Worm (Caenorhabditis elegans): ENCODE results near the gene algn-1.

algn-1 gene

DNA sequence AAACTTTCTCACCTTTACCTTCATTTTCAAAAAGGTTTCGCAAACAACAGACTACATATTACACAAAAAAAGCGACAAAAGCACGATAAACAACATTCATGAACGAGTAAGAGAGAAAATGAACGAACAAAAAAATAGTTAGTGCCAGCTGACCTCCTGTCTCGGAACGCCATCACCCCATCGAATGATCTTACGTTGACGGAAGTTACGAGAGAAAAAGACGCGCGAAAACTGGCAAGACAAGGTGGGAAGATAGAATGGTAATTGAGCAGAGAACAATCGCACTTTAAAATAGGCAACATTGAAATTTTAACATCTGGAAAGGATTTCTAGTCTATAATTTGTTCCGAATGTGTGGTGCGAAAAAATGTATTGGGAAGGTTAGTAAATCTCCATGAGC lies 39.7 kb upstream of the algn-1 start:
- peak; percentile 10 for TF ChIP-seq hlh-1 (tag; optimal IDR thresholded peaks at IDR 0.05)
- TF ChIP-seq lin-13 (tag; optimal IDR thresholded peaks at IDR 0.05): no peak

DNA sequence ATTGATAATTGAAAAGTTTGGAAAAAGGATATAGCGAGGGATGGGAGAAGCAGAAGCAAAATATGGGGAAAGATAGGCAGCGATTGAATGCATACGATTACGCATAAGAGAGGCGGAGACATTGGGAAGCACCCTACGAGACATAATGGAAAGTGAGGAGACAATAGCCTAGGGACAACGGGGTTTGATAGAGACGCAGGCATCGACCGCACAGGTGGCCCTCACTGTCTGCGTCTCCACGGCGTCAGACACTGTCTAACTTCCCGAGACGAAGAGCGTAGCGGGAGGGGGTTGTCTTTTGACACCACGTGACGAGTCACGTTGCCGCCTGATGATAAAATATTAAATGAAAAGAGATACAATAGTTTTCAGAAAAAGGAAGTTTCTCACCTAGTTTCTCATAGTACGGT lies 38.9 kb upstream of the algn-1 start:
- peak; percentile 93 for TF ChIP-seq ham-2 (GFP tag; optimal IDR thresholded peaks at IDR 0.05)
- TF ChIP-seq unc-62 (GFP tag; optimal IDR thresholded peaks at IDR 0.05): peak; percentile 17
- peak; percentile 61 for TF ChIP-seq cnd-1 (tag; optimal IDR thresholded peaks at IDR 0.05)
- TF ChIP-seq unc-120 (tag; optimal IDR thresholded peaks at IDR 0.05; ENCODE audit: poor library complexity, severe bottlenecking): peak; percentile 45
- peak; percentile 71 for TF ChIP-seq hlh-1 (tag; optimal IDR thresholded peaks at IDR 0.05)
- TF ChIP-seq elt-1 (tag; optimal IDR thresholded peaks at IDR 0.05; ENCODE audit: borderline replicate concordance, insufficient read depth): peak; percentile 59
- TF ChIP-seq pha-4 (tag; optimal IDR thresholded peaks at IDR 0.05): peak; percentile 82
- TF ChIP-seq elt-3 (tag; optimal IDR thresholded peaks at IDR 0.05): no peak
- TF ChIP-seq lsy-2 (tag; optimal IDR thresholded peaks at IDR 0.05): peak; percentile 37
- no peak for TF ChIP-seq sptf-1 (tag; optimal IDR thresholded peaks at IDR 0.05)
- peak; percentile 18 for TF ChIP-seq mep-1 (tag; optimal IDR thresholded peaks at IDR 0.05)
- TF ChIP-seq nhr-237 (tag; optimal IDR thresholded peaks at IDR 0.05): no peak
- peak; percentile 75 for TF ChIP-seq ces-1 (GFP tag; optimal IDR thresholded peaks at IDR 0.05)

- TF ChIP-seq nhr-12 (tag; optimal IDR thresholded peaks at IDR 0.05) (peak; percentile 52), elt-3 (tag; optimal IDR thresholded peaks at IDR 0.05) (no peak)
Observed at ce11 chrIII:6421473-6421872, 38.4 kb upstream of the algn-1 start.

DNA sequence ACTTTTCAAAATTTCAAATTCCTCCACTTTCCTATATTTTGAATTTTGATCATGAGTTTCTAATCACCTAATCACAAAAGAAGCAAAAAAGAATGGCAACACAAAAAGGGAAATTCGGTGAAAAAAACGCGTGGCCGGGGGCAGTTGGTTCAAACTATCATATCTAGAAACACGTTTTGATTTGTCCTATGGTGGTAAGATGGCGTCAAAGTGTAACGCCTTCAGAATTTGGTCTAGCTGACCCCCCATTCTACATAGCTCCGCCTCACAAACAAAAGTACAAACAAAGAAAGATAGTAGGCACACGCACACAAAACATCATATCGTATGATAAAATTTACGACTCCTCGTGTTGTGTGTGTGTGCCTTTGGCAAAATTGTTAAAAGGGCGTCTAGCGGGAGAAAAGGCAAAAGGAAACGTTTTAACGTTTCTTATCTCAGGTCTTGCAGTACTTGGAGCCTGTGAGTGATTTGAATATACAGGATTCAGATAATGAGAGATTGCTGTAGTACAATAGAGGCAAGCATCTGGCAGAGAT lies 37.9 kb upstream of the algn-1 start:
- TF ChIP-seq hlh-1 (tag; optimal IDR thresholded peaks at IDR 0.05): no peak
- TF ChIP-seq lin-32 (GFP tag; optimal IDR thresholded peaks at IDR 0.05): no peak
- no peak for TF ChIP-seq nhr-76 (tag; optimal IDR thresholded peaks at IDR 0.05)
- TF ChIP-seq elt-1 (tag; optimal IDR thresholded peaks at IDR 0.05; ENCODE audit: borderline replicate concordance, insufficient read depth): no peak
- TF ChIP-seq unc-120 (tag; optimal IDR thresholded peaks at IDR 0.05; ENCODE audit: poor library complexity, severe bottlenecking): no peak
- no peak for TF ChIP-seq blmp-1 (tag; optimal IDR thresholded peaks at IDR 0.05)
- TF ChIP-seq mls-2 (tag; optimal IDR thresholded peaks at IDR 0.05): no peak
- no peak for TF ChIP-seq lin-13 (tag; optimal IDR thresholded peaks at IDR 0.05)
- TF ChIP-seq ham-2 (GFP tag; optimal IDR thresholded peaks at IDR 0.05): no peak
- TF ChIP-seq elt-3 (tag; optimal IDR thresholded peaks at IDR 0.05): no peak
- no peak for TF ChIP-seq ceh-39 (tag; optimal IDR thresholded peaks at IDR 0.05)
- no peak for TF ChIP-seq sptf-1 (tag; optimal IDR thresholded peaks at IDR 0.05)
- no peak for TF ChIP-seq nhr-2 (tag; optimal IDR thresholded peaks at IDR 0.05)
- TF ChIP-seq ces-1 (GFP tag; optimal IDR thresholded peaks at IDR 0.05): no peak
- no peak for TF ChIP-seq M03D4.4 (tag; optimal IDR thresholded peaks at IDR 0.05)
- TF ChIP-seq mep-1 (tag; optimal IDR thresholded peaks at IDR 0.05): no peak
- TF ChIP-seq unc-62 (GFP tag; optimal IDR thresholded peaks at IDR 0.05): no peak
- TF ChIP-seq zip-8 (tag; optimal IDR thresholded peaks at IDR 0.05): no peak
- no peak for TF ChIP-seq nhr-28 (tag; optimal IDR thresholded peaks at IDR 0.05)
- TF ChIP-seq unc-39 (tag; optimal IDR thresholded peaks at IDR 0.05): no peak

ce11 chrIII:6422721-6423120 lies 37.2 kb upstream of the algn-1 start:
- TF ChIP-seq unc-120 (tag; optimal IDR thresholded peaks at IDR 0.05; ENCODE audit: poor library complexity, severe bottlenecking): no peak
- TF ChIP-seq bed-3 (GFP tag; optimal IDR thresholded peaks at IDR 0.05): no peak
- TF ChIP-seq nhr-28 (tag; optimal IDR thresholded peaks at IDR 0.05): no peak
- no peak for TF ChIP-seq ceh-83 (GFP tag; optimal IDR thresholded peaks at IDR 0.05)
- no peak for TF ChIP-seq ceh-43 (GFP tag; optimal IDR thresholded peaks at IDR 0.05)
- TF ChIP-seq snpc-4 (tag; optimal IDR thresholded peaks at IDR 0.05): no peak
- no peak for TF ChIP-seq blmp-1 (tag; optimal IDR thresholded peaks at IDR 0.05)
- no peak for TF ChIP-seq lin-13 (tag; optimal IDR thresholded peaks at IDR 0.05)
- no peak for TF ChIP-seq zip-8 (tag; optimal IDR thresholded peaks at IDR 0.05)
- TF ChIP-seq lsy-2 (tag; optimal IDR thresholded peaks at IDR 0.05): no peak
- no peak for TF ChIP-seq unc-62 (GFP tag; optimal IDR thresholded peaks at IDR 0.05)
- TF ChIP-seq mep-1 (tag; optimal IDR thresholded peaks at IDR 0.05): no peak
- TF ChIP-seq drap-1 (GFP tag; optimal IDR thresholded peaks at IDR 0.05): no peak

- TF ChIP-seq ceh-83 (GFP tag; optimal IDR thresholded peaks at IDR 0.05) (no peak), sem-2 (GFP tag; optimal IDR thresholded peaks at IDR 0.05) (no peak), lin-13 (tag; optimal IDR thresholded peaks at IDR 0.05) (no peak), nhr-28 (tag; optimal IDR thresholded peaks at IDR 0.05) (no peak), M03D4.4 (tag; optimal IDR thresholded peaks at IDR 0.05) (no peak), ztf-11 (tag; optimal IDR thresholded peaks at IDR 0.05) (no peak), snpc-4 (tag; optimal IDR thresholded peaks at IDR 0.05) (no peak), mab-5 (tag; optimal IDR thresholded peaks at IDR 0.05) (no peak), tbx-8 (GFP tag; optimal IDR thresholded peaks at IDR 0.05) (no peak), unc-62 (GFP tag; optimal IDR thresholded peaks at IDR 0.05) (no peak)
Observed at ce11 chrIII:6427205-6427604, 32.7 kb upstream of the algn-1 start, which contains the start of gene C05D11.8. C05D11.8 (minus strand) TSS chrIII:6427305.

Measured in whole organism, mixed stage, embryonic.